Worm (Caenorhabditis elegans): ENCODE measurements around the gene F21D12.3.

- no peak for TF ChIP-seq elt-3 (tag; optimal IDR thresholded peaks at IDR 0.05)
- no peak for TF ChIP-seq ceh-43 (GFP tag; optimal IDR thresholded peaks at IDR 0.05)
- TF ChIP-seq lsy-2 (tag; optimal IDR thresholded peaks at IDR 0.05) = no peak
- no peak for TF ChIP-seq nhr-76 (tag; optimal IDR thresholded peaks at IDR 0.05)
- TF ChIP-seq ztf-11 (tag; optimal IDR thresholded peaks at IDR 0.05) = no peak
- no peak for TF ChIP-seq ceh-83 (GFP tag; optimal IDR thresholded peaks at IDR 0.05)
- TF ChIP-seq mep-1 (tag; optimal IDR thresholded peaks at IDR 0.05) = no peak
- no peak for TF ChIP-seq hlh-1 (tag; optimal IDR thresholded peaks at IDR 0.05)
- no peak for TF ChIP-seq zip-8 (tag; optimal IDR thresholded peaks at IDR 0.05)
- no peak for TF ChIP-seq nhr-237 (tag; optimal IDR thresholded peaks at IDR 0.05)
- no peak for TF ChIP-seq nhr-12 (tag; optimal IDR thresholded peaks at IDR 0.05)
- TF ChIP-seq nhr-28 (tag; optimal IDR thresholded peaks at IDR 0.05) = no peak
Observed at ce11 chrII:7343668-7344067, 19.8 kb upstream of the F21D12.3 start.
